Fruit fly (Drosophila melanogaster) whole organism, embryonic: ENCODE measurements around the gene Rcd2.

Experiments used
- ATbp ChIP-seq: fragments of 200-800 bp; sonication (Bioruptor generic); optimal IDR thresholded peaks from 2 replicates; lab custom pipeline; 2017; ENCODE audit warnings: missing biosample characterization, mild to moderate bottlenecking, missing genetic modification characterization, missing genetic modification reagents
- BtbVII ChIP-seq: fragments of 200-800 bp; sonication (Bioruptor generic); optimal IDR thresholded peaks from 3 replicates; lab custom pipeline; 2017; ENCODE audit warnings: missing biosample characterization, mild to moderate bottlenecking, missing genetic modification characterization
- CG11247 ChIP-seq: fragments of 200-800 bp; sonication (Bioruptor generic); IDR thresholded peaks from 2 replicates; pipeline ENCODE4 v1.3.6; 2022; ENCODE audit warnings: missing biosample characterization, missing genetic modification characterization
- CG12236 ChIP-seq: fragments of 200-800 bp; sonication (Bioruptor generic); optimal IDR thresholded peaks from 2 replicates; lab custom pipeline; 2016; ENCODE audit warnings: missing biosample characterization, missing genetic modification characterization
- CG12659 ChIP-seq: fragments of 200-800 bp; sonication (Bioruptor generic); optimal IDR thresholded peaks from 3 replicates; lab custom pipeline; 2017; ENCODE audit warnings: mild to moderate bottlenecking, missing biosample characterization, missing genetic modification reagents, missing genetic modification characterization
- CG13287 ChIP-seq: fragments of 200-800 bp; sonication (Bioruptor generic); IDR thresholded peaks from 2 replicates; pipeline ENCODE4 v1.3.6; 2022; ENCODE audit warnings: missing biosample characterization, missing genetic modification characterization; ENCODE audit not compliant: partially characterized antibody
- CG14050 ChIP-seq: fragments of 200-800 bp; sonication (Bioruptor generic); IDR thresholded peaks from 3 replicates; pipeline ENCODE4 v1.3.6; 2022; ENCODE audit warnings: missing biosample characterization, missing genetic modification characterization
- CG1603 ChIP-seq: fragments of 200-800 bp; sonication (Bioruptor generic); optimal IDR thresholded peaks from 2 replicates; lab custom pipeline; 2019; ENCODE audit warnings: missing biosample characterization, mild to moderate bottlenecking, missing genetic modification characterization, moderate library complexity
- CG17361 ChIP-seq: fragments of 200-800 bp; sonication (Bioruptor generic); IDR thresholded peaks from 3 replicates; pipeline ENCODE4 v1.3.6; 2022; ENCODE audit warnings: missing biosample characterization, missing genetic modification characterization
- CG18262 ChIP-seq: fragments of 200-800 bp; optimal IDR thresholded peaks from 3 replicates; lab custom pipeline; 2019; ENCODE audit warnings: missing biosample characterization, mild to moderate bottlenecking, missing genetic modification characterization, moderate library complexity
- CG2129 ChIP-seq: fragments of 200-800 bp; sonication (Bioruptor generic); IDR thresholded peaks from 2 replicates; pipeline ENCODE4 v1.3.6; 2022; ENCODE audit warnings: missing biosample characterization, missing genetic modification characterization; ENCODE audit not compliant: partially characterized antibody
- CG2712 ChIP-seq: fragments of 200-800 bp; optimal IDR thresholded peaks from 3 replicates; lab custom pipeline; 2019; ENCODE audit warnings: missing biosample characterization, mild to moderate bottlenecking, missing genetic modification characterization, moderate library complexity
- CG31388 ChIP-seq: fragments of 200-800 bp; sonication (Bioruptor generic); optimal IDR thresholded peaks from 2 replicates; lab custom pipeline; 2016; ENCODE audit warnings: missing biosample characterization, missing genetic modification characterization
- CG33213 ChIP-seq: fragments of 200-800 bp; sonication (Bioruptor generic); optimal IDR thresholded peaks from 3 replicates; lab custom pipeline; 2016; ENCODE audit warnings: missing biosample characterization, missing genetic modification characterization
- CG34224 ChIP-seq: fragments of 200-800 bp; sonication (Bioruptor generic); IDR thresholded peaks from 3 replicates; pipeline ENCODE4 v1.3.6; 2022; ENCODE audit warnings: missing biosample characterization, missing genetic modification characterization; ENCODE audit not compliant: partially characterized antibody
- CG34376 ChIP-seq: fragments of 200-800 bp; sonication (Bioruptor generic); optimal IDR thresholded peaks from 2 replicates; lab custom pipeline; 2018; ENCODE audit warnings: missing biosample characterization, mild to moderate bottlenecking, missing genetic modification characterization
- CG34422 ChIP-seq: fragments of 200-800 bp; sonication (Bioruptor generic); IDR thresholded peaks from 3 replicates; pipeline ENCODE4 v1.3.6; 2022; ENCODE audit warnings: missing biosample characterization, missing genetic modification characterization
- CG6272 ChIP-seq: fragments of 200-800 bp; sonication (Bioruptor generic); IDR thresholded peaks from 2 replicates; pipeline ENCODE4 v1.3.6; 2022; ENCODE audit warnings: missing biosample characterization, missing genetic modification characterization
- CG8089 ChIP-seq: fragments of 200-800 bp; sonication (Bioruptor generic); optimal IDR thresholded peaks from 3 replicates; lab custom pipeline; 2016; ENCODE audit warnings: missing biosample characterization, missing genetic modification characterization
- CG8281 ChIP-seq: fragments of 200-800 bp; sonication (Bioruptor generic); optimal IDR thresholded peaks from 2 replicates; lab custom pipeline; 2018; ENCODE audit warnings: missing biosample characterization, mild to moderate bottlenecking, missing genetic modification characterization, moderate library complexity
- CG8290 ChIP-seq, 3 experiments: fragments of 200-800 bp; sonication (Bioruptor generic); optimal IDR thresholded peaks; 2 replicates each; lab custom pipeline; 2016 to 2019; ENCODE audit warnings: missing biosample characterization in 3 of 3, missing genetic modification characterization in 3 of 3, mild to moderate bottlenecking in 2 of 3, moderate library complexity in 1 of 3
- CG9876 ChIP-seq: fragments of 200-800 bp; sonication (Bioruptor generic); optimal IDR thresholded peaks from 2 replicates; lab custom pipeline; 2016; ENCODE audit warnings: missing biosample characterization, missing genetic modification characterization
- CoRest ChIP-seq: fragments of 200-800 bp; sonication (Bioruptor generic); optimal IDR thresholded peaks from 3 replicates; lab custom pipeline; 2018; ENCODE audit warnings: missing biosample characterization, mild to moderate bottlenecking, missing genetic modification characterization, moderate library complexity
- Dbx ChIP-seq: fragments of 200-800 bp; sonication (Bioruptor generic); IDR thresholded peaks from 3 replicates; pipeline ENCODE4 v1.3.6; 2022; ENCODE audit warnings: missing biosample characterization, missing genetic modification characterization
- Dll ChIP-seq: fragments of 200-800 bp; sonication (Bioruptor generic); IDR thresholded peaks from 4 replicates; pipeline ENCODE4 v1.3.6; 2022; ENCODE audit warnings: missing biosample characterization, missing genetic modification characterization; ENCODE audit not compliant: partially characterized antibody
- Dp ChIP-seq: fragments of 200-800 bp; sonication (Bioruptor generic); optimal IDR thresholded peaks from 2 replicates; lab custom pipeline; 2018; ENCODE audit warnings: missing biosample characterization, mild to moderate bottlenecking, missing genetic modification characterization, moderate library complexity
- Ets65A ChIP-seq: fragments of 200-800 bp; sonication (Bioruptor generic); peaks from one replicate; lab custom pipeline; 2016; ENCODE audit warnings: missing biosample characterization, missing genetic modification characterization
- Fer1 ChIP-seq: fragments of 200-800 bp; sonication (Bioruptor generic); optimal IDR thresholded peaks from 2 replicates; lab custom pipeline; 2017; ENCODE audit warnings: missing biosample characterization, mild to moderate bottlenecking, missing genetic modification characterization
- Hr3 ChIP-seq: fragments of 200-800 bp; sonication (Bioruptor generic); optimal IDR thresholded peaks from 3 replicates; lab custom pipeline; 2016; ENCODE audit warnings: missing biosample characterization, missing genetic modification characterization
- Hr78 ChIP-seq, 2 experiments: fragments of 200-800 bp in 1 of 2; fragments of >200 bp in 1 of 2; sonication (Bioruptor generic) in 1 of 2; optimal IDR thresholded peaks; 2 replicates each; lab custom pipeline; 2017 to 2019; ENCODE audit warnings: missing biosample characterization in 2 of 2, missing genetic modification characterization in 2 of 2, mild to moderate bottlenecking in 1 of 2, moderate library complexity in 1 of 2
- Lhr ChIP-seq: fragments of 200-800 bp; sonication (Bioruptor generic); optimal IDR thresholded peaks from 3 replicates; lab custom pipeline; 2017; ENCODE audit warnings: mild to moderate bottlenecking, missing biosample characterization, missing genetic modification reagents, missing genetic modification characterization
- Mes4 ChIP-seq: fragments of 200-800 bp; sonication (Bioruptor generic); optimal IDR thresholded peaks from 2 replicates; lab custom pipeline; 2016; ENCODE audit warnings: missing biosample characterization, missing genetic modification characterization
- Rfx ChIP-seq: fragments of 200-800 bp; sonication (Bioruptor generic); IDR thresholded peaks from 2 replicates; pipeline ENCODE4 v1.3.6; 2022; ENCODE audit warnings: missing biosample characterization, missing genetic modification characterization
- Rx ChIP-seq: fragments of 200-800 bp; sonication (Bioruptor generic); IDR thresholded peaks from 2 replicates; pipeline ENCODE4 v1.3.6; 2022; ENCODE audit warnings: missing biosample characterization, missing genetic modification characterization
- aop ChIP-seq: fragments of 200-800 bp; sonication (Bioruptor generic); IDR thresholded peaks from 2 replicates; pipeline ENCODE4 v1.3.6; 2022; ENCODE audit warnings: missing biosample characterization, missing genetic modification characterization
- ase ChIP-seq: fragments of 200-800 bp; sonication (Bioruptor generic); IDR thresholded peaks from 3 replicates; pipeline ENCODE4 v1.3.6; 2022; ENCODE audit warnings: missing biosample characterization, missing genetic modification characterization
- bigmax ChIP-seq: fragments of 200-800 bp; sonication (Bioruptor generic); optimal IDR thresholded peaks from 2 replicates; lab custom pipeline; 2018; ENCODE audit warnings: missing biosample characterization, mild to moderate bottlenecking, missing genetic modification characterization
- crol ChIP-seq: fragments of 200-800 bp; sonication (Bioruptor generic); IDR thresholded peaks from 2 replicates; pipeline ENCODE4 v1.3.6; 2022; ENCODE audit warnings: missing biosample characterization, missing genetic modification characterization
- exex ChIP-seq: fragments of 200-800 bp; sonication (Bioruptor generic); optimal IDR thresholded peaks from 4 replicates; lab custom pipeline; 2018; ENCODE audit warnings: missing biosample characterization, mild to moderate bottlenecking, missing genetic modification characterization, moderate library complexity
- luna ChIP-seq: fragments of 200-800 bp; sonication (Bioruptor generic); optimal IDR thresholded peaks from 2 replicates; lab custom pipeline; 2016; ENCODE audit warnings: missing biosample characterization, missing genetic modification characterization
- nerfin-1 ChIP-seq: fragments of 200-800 bp; sonication (Bioruptor generic); optimal IDR thresholded peaks from 3 replicates; lab custom pipeline; 2019; ENCODE audit warnings: missing biosample characterization, mild to moderate bottlenecking, missing genetic modification characterization, moderate library complexity
- phol ChIP-seq: fragments of 200-800 bp; sonication (Bioruptor generic); optimal IDR thresholded peaks from 3 replicates; lab custom pipeline; 2018; ENCODE audit warnings: missing biosample characterization, mild to moderate bottlenecking, missing genetic modification characterization, moderate library complexity
- sd ChIP-seq: fragments of 200-800 bp; sonication (Bioruptor generic); optimal IDR thresholded peaks from 3 replicates; lab custom pipeline; 2018; ENCODE audit warnings: missing biosample characterization, mild to moderate bottlenecking, missing genetic modification characterization, moderate library complexity
- tin ChIP-seq: fragments of 200-800 bp; sonication (Bioruptor generic); optimal IDR thresholded peaks from 3 replicates; lab custom pipeline; 2016; ENCODE audit warnings: missing biosample characterization, missing genetic modification characterization
- trem ChIP-seq: fragments of 200-800 bp; optimal IDR thresholded peaks from 3 replicates; lab custom pipeline; 2019; ENCODE audit warnings: missing biosample characterization, mild to moderate bottlenecking, missing genetic modification characterization, moderate library complexity
- ttk ChIP-seq: fragments of 200-800 bp; sonication (Bioruptor generic); IDR thresholded peaks from 2 replicates; pipeline ENCODE4 v2.1.2; 2022; ENCODE audit warnings: missing biosample characterization, missing genetic modification characterization
- vfl ChIP-seq: fragments of 200-800 bp; sonication (Bioruptor generic); optimal IDR thresholded peaks from 2 replicates; lab custom pipeline; 2016; ENCODE audit warnings: missing biosample characterization, missing genetic modification characterization

Gene Rcd2

DNA sequence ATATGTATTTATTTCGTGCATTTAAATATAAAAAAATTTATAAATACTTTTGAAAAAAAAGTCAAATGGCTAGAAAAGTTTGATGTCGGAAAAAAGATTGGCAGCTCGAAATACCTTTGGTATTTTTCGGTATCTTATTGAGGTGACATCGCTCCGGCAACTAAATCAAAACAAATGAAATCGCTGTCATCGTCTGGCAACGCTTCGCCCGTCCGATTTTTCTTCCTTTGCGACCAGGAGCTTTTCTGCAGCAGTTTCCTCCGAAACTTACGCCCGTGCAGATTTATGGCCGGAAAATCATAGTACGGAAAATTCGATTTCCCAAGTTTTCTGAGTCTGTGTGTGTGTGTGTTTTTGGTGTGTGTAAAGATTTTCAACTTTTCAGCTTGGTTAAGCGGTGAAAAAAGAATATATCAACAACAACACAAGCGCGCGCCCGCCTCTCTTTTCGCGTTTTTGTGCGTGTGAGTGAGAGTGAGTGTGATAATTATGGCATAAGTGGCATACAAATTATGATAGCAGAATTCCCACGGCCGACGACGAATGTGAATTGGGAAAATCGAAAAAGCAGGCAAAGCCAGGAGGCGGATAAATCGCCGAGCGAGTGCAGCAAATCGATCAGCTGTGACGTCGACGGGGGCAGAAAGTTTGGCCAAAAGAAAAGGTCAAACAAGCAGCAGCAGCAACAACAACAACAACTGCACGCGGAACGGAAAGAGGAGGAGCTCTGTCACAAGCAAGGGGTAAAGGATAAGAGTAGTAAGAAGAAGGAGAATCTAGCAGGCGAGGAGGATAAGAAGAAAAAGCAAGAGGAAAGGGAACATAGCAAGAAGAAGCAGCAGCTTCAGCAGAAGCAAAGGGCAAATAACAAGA, 42.9 kb downstream of the Rcd2 start, which contains the start of gene CG32425 (continued):
- TF ChIP-seq ase (GFP tag; lab: Robert Waterston, UW) (0 out of 3 replicates have a peak, but pooled peaks have one; percentile 12), ttk (GFP tag; lab: Robert Waterston, UW) (no peak), CG2129 (GFP tag; lab: Robert Waterston, UW) (no peak), Dll (GFP tag; lab: Robert Waterston, UW) (0 out of 4 replicates have a peak, but pooled peaks have one; percentile 26), trem (tag; lab: Kevin White, UChicago) (peak; percentile 97), Rx (no peak), Hr3 (GFP tag; lab: Kevin White, UChicago) (no peak), CG31388 (GFP tag; lab: Kevin White, UChicago) (no peak), CG8290 (GFP tag; optimal IDR thresholded peaks at IDR 0.05; lab: Kevin White, UChicago) (no peak), CG8290 (tag; optimal IDR thresholded peaks at IDR 0.05; lab: Kevin White, UChicago) (peak in 1 of 2 experiments; percentile 1), CG34224 (GFP tag; lab: Robert Waterston, UW) (0 out of 3 replicates have a peak, but pooled peaks have one; percentile 16), ATbp (GFP tag; lab: Kevin White, UChicago) (no peak), Ets65A (GFP tag; lab: Kevin White, UChicago) (peak; percentile 84), luna (GFP tag; lab: Kevin White, UChicago) (no peak), CG12659 (GFP tag; lab: Kevin White, UChicago) (peak; percentile 55), CG17361 (GFP tag; lab: Robert Waterston, UW) (0 out of 3 replicates have a peak, but pooled peaks have one; percentile 21), phol (tag; lab: Kevin White, UChicago) (peak; percentile 40), nerfin-1 (tag; lab: Kevin White, UChicago) (peak; percentile 8), BtbVII (no peak), vfl (GFP tag; lab: Kevin White, UChicago) (no peak), Fer1 (peak; percentile 37), CG34376 (peak; percentile 13), Lhr (GFP tag; lab: Kevin White, UChicago) (peak; percentile 63), tin (peak; percentile 5), CG8089 (no peak), Rfx (GFP tag; lab: Robert Waterston, UW) (peak; percentile 36; the same call in 1 of the 2 replicates), bigmax (GFP tag; lab: Kevin White, UChicago) (peak; percentile 27), CG18262 (tag; lab: Kevin White, UChicago) (peak; percentile 17), exex (peak; percentile 80), CG1603 (peak; percentile 48), CG34422 (GFP tag; lab: Robert Waterston, UW) (peak; percentile 55; the same call in 2 of the 3 replicates), CG11247 (GFP tag; lab: Robert Waterston, UW) (no peak), Dbx (GFP tag; lab: Robert Waterston, UW) (peak; percentile 38; the same call in 1 of the 3 replicates), sd (tag; lab: Kevin White, UChicago) (no peak), CG8281 (tag; lab: Kevin White, UChicago) (peak; percentile 3), crol (GFP tag; lab: Robert Waterston, UW) (no peak), CG12236 (GFP tag; lab: Kevin White, UChicago) (no peak), Mes4 (GFP tag; lab: Kevin White, UChicago) (no peak), CG14050 (GFP tag; lab: Robert Waterston, UW) (no peak), aop (GFP tag; lab: Robert Waterston, UW) (no peak), CG9876 (GFP tag; lab: Kevin White, UChicago) (no peak), Dp (GFP tag; lab: Kevin White, UChicago) (peak; percentile 44), CG2712 (peak; percentile 23), CG6272 (GFP tag; lab: Robert Waterston, UW) (no peak), CG33213 (GFP tag; lab: Kevin White, UChicago) (peak; percentile 34), CG13287 (GFP tag; lab: Robert Waterston, UW) (peak; percentile 30; the same call in 1 of the 2 replicates), Hr78 (GFP tag; optimal IDR thresholded peaks at IDR 0.05; lab: Kevin White, UChicago) (peak in 1 of 2 experiments; percentile 63), CoRest (peak; percentile 36)
